Fruit fly (Drosophila melanogaster): ENCODE results near the gene Dhod.

Gene Dhod

dm6 chr3R:8663668-8664283, 11.1 kb upstream of the Dhod start, which contains the start of gene CG8032 (continued):
- TF ChIP-seq Hr39 (GFP tag; optimal IDR thresholded peaks at IDR 0.05) (peak; percentile 57), Gug (GFP tag; IDR thresholded peaks at IDR 0.05) (no peak), CG8319 (GFP tag; optimal IDR thresholded peaks at IDR 0.05) (no peak), CG10631 (GFP tag; optimal IDR thresholded peaks at IDR 0.05) (peak; percentile 58), CG15336 (GFP tag; IDR thresholded peaks at IDR 0.05) (0 out of 2 replicates have a peak, but pooled peaks have one; percentile 12), CG6854 (GFP tag; optimal IDR thresholded peaks at IDR 0.05) (no peak), dac (GFP tag; optimal IDR thresholded peaks at IDR 0.05) (no peak), CG16779 (tag; optimal IDR thresholded peaks at IDR 0.05) (no peak), CG11762 (GFP tag; optimal IDR thresholded peaks at IDR 0.05; ENCODE audit: insufficient read depth) (no peak), fkh (GFP tag; optimal IDR thresholded peaks at IDR 0.05) (peak; percentile 97), CG31627 (GFP tag; optimal IDR thresholded peaks at IDR 0.05) (peak; percentile 37), acj6 (GFP tag; optimal IDR thresholded peaks at IDR 0.05) (peak; percentile 27), Met (GFP tag; optimal IDR thresholded peaks at IDR 0.05) (peak; percentile 50)

- TF ChIP-seq Eip75B (GFP tag; optimal IDR thresholded peaks at IDR 0.05) (no peak), salr (GFP tag; optimal IDR thresholded peaks at IDR 0.05) (no peak), CG32006 (GFP tag; optimal IDR thresholded peaks at IDR 0.05) (no peak), CG7368 (GFP tag; optimal IDR thresholded peaks at IDR 0.05) (no peak), dac (GFP tag; optimal IDR thresholded peaks at IDR 0.05) (no peak), Ets96B (tag; optimal IDR thresholded peaks at IDR 0.05) (no peak), CG11762 (GFP tag; optimal IDR thresholded peaks at IDR 0.05; ENCODE audit: insufficient read depth) (no peak), CG3032 (tag; optimal IDR thresholded peaks at IDR 0.05) (no peak), CG34406 (GFP tag; optimal IDR thresholded peaks at IDR 0.05) (no peak), Hr38 (GFP tag; optimal IDR thresholded peaks at IDR 0.05) (no peak), topi (GFP tag; optimal IDR thresholded peaks at IDR 0.05) (no peak), CG10669 (GFP tag; optimal IDR thresholded peaks at IDR 0.05) (no peak), Sox15 (GFP tag; optimal IDR thresholded peaks at IDR 0.05) (no peak), Hr4 (GFP tag; optimal IDR thresholded peaks at IDR 0.05) (no peak), ss (GFP tag; optimal IDR thresholded peaks at IDR 0.05) (no peak)
Measured at dm6 chr3R:8660661-8661060, 7.9 kb upstream of the Dhod start, which contains the start of gene bel. Gene bel, minus strand, starts transcription at chr3R:8660761.

DNA sequence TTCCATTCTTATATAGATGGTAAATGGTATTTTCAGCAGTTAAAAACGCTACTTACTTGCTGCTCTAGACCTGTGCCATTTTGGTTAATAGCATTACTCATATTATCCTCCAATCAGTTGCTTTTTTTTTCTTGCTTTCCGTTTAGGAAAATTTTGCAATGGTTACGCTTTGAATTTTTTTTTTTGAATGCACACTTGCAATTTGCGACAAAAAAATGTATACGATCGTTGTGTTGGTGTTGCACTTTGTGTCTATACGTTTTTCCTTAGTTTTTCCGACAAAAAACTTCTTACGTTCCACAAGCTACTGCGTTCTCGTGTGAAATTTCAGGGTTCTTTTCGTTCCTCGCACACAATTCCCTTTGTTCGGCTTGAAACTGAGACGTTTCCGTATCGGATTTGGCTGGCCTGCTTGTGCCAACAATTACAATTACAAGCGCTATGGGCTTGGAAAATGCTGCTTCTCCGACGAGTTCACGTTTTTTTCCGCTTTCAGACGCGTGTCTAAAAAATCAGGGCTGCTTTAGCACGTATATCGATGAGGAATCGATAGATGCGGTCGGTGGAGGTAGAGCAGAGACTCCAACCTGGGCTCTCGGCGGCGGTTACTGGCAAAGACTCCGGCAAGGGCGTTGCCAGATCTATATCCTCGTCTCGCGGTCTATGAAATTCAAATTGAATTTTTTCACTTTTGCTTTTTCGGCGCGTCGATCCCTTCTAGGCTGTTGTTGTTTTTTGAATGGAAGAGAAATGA, 7.4 kb upstream of the Dhod start:
- TF ChIP-seq Blimp-1 (GFP tag; optimal IDR thresholded peaks at IDR 0.05) (peak; percentile 54), CG31627 (GFP tag; optimal IDR thresholded peaks at IDR 0.05) (peak; percentile 7), Gug (GFP tag; IDR thresholded peaks at IDR 0.05) (no peak), achi (GFP tag; optimal IDR thresholded peaks at IDR 0.05) (peak; percentile 51), CG6163 (GFP tag; IDR thresholded peaks at IDR 0.05) (peak; percentile 52), CG1621 (tag; optimal IDR thresholded peaks at IDR 0.05) (peak; percentile 99), fd85E (GFP tag; optimal IDR thresholded peaks at IDR 0.05) (no peak), CG6276 (GFP tag; optimal IDR thresholded peaks at IDR 0.05) (no peak), dsx (GFP tag; optimal IDR thresholded peaks at IDR 0.05; ENCODE audit: poor library complexity, severe bottlenecking) (peak; percentile 1), svp (GFP tag) (peak; percentile 69), Eip78C (GFP tag) (peak; percentile 29), lz (GFP tag; optimal IDR thresholded peaks at IDR 0.05) (peak; percentile 34), net (GFP tag; optimal IDR thresholded peaks at IDR 0.05) (no peak), CG3032 (tag; optimal IDR thresholded peaks at IDR 0.05) (peak; percentile 29), Sox14 (GFP tag; optimal IDR thresholded peaks at IDR 0.05) (peak; percentile 79), CG6854 (GFP tag; optimal IDR thresholded peaks at IDR 0.05) (peak; percentile 27), CG7368 (GFP tag; optimal IDR thresholded peaks at IDR 0.05) (peak; percentile 9), CG3919 (GFP tag; optimal IDR thresholded peaks at IDR 0.05) (peak; percentile 36), CG8319 (GFP tag; optimal IDR thresholded peaks at IDR 0.05) (no peak), eg (GFP tag; IDR thresholded peaks at IDR 0.05) (0 out of 3 replicates have a peak, but pooled peaks have one; percentile 31), Smox (GFP tag; optimal IDR thresholded peaks at IDR 0.05) (peak; percentile 20), CG6808 (GFP tag; optimal IDR thresholded peaks at IDR 0.05) (peak; percentile 24)

All from whole organism, prepupa.